Worm (Caenorhabditis elegans) whole organism, midembryonic: Measurements from ENCODE around the gene Y73B3B.3.
"Not testable (repeated sequence)": the region's sequence is repeated elsewhere in the genome, so short reads cannot be mapped to it uniquely, and the experiment has no call there.

Source experiments
- cog-1 ChIP-seq: sonication (generic microtip); optimal IDR thresholded peaks from 2 replicates; lab custom pipeline; 2016; ENCODE audit warnings: missing genetic modification characterization, missing compliant biosample characterization
- flt-1 ChIP-seq: fragments of 200-800 bp; sonication (Bioruptor generic); IDR thresholded peaks from 2 replicates; pipeline ENCODE4 v1.3.6; 2022; ENCODE audit warnings: missing genetic modification characterization, missing compliant biosample characterization
- ref-1 ChIP-seq: fragments of 200-800 bp; sonication (Bioruptor generic); conservative IDR thresholded peaks from 2 replicates; pipeline ENCODE4 v1.3.6; 2022; ENCODE audit warnings: missing genetic modification reagents, missing genetic modification characterization, missing compliant biosample characterization
- ztf-29 ChIP-seq: fragments of 200-800 bp; sonication (Bioruptor generic); IDR thresholded peaks from 2 replicates; pipeline ENCODE4 v1.3.6; 2022; ENCODE audit warnings: missing genetic modification reagents, missing genetic modification characterization, missing compliant biosample characterization

ce11 chrX:215488-215887, 5.7 kb downstream of the Y73B3B.3 start, which contains the start of gene set-28:
- TF ChIP-seq ref-1 (GFP tag; lab: Robert Waterston, UW); cog-1 (tag; lab: Kevin White, UChicago); ztf-29; flt-1 (GFP tag; lab: Robert Waterston, UW): not testable (repeated sequence)
